Fruit fly (Drosophila melanogaster) whole organism, embryonic: Measurements from ENCODE around the gene CG43350.

Experiments
- Ada2b ChIP-seq: fragments of 200-800 bp; sonication (Bioruptor generic); IDR thresholded peaks from 2 replicates; pipeline ENCODE4 v1.3.6; 2022; ENCODE audit warnings: missing biosample characterization, missing genetic modification characterization
- Atf6 ChIP-seq: fragments of 200-800 bp; sonication (Bioruptor generic); IDR thresholded peaks from 2 replicates; pipeline ENCODE4 v1.3.6; 2022; ENCODE audit warnings: missing biosample characterization, missing genetic modification characterization
- CG10431 ChIP-seq: fragments of 200-800 bp; sonication (Bioruptor generic); optimal IDR thresholded peaks from 3 replicates; lab custom pipeline; 2018; ENCODE audit warnings: missing biosample characterization, mild to moderate bottlenecking, missing genetic modification characterization
- CG10565 ChIP-seq: fragments of 200-800 bp; sonication (Bioruptor generic); optimal IDR thresholded peaks from 3 replicates; lab custom pipeline; 2016; ENCODE audit warnings: missing biosample characterization, mild to moderate bottlenecking, missing genetic modification characterization
- CG10979 ChIP-seq: fragments of 200-800 bp; sonication (Bioruptor generic); optimal IDR thresholded peaks from 2 replicates; lab custom pipeline; 2018; ENCODE audit warnings: missing biosample characterization, mild to moderate bottlenecking, missing genetic modification characterization, moderate library complexity
- CG11456 ChIP-seq: fragments of 200-800 bp; sonication (Bioruptor generic); IDR thresholded peaks from 3 replicates; pipeline ENCODE4 v1.3.6; 2022; ENCODE audit warnings: missing biosample characterization, missing genetic modification characterization
- CG12219 ChIP-seq: fragments of 200-800 bp; sonication (Bioruptor generic); optimal IDR thresholded peaks from 3 replicates; lab custom pipeline; 2018; ENCODE audit warnings: missing biosample characterization, mild to moderate bottlenecking, missing genetic modification characterization
- CG13424 ChIP-seq: fragments of 200-800 bp; sonication (Bioruptor generic); optimal IDR thresholded peaks from 2 replicates; lab custom pipeline; 2019; ENCODE audit warnings: missing biosample characterization, mild to moderate bottlenecking, missing genetic modification characterization, moderate library complexity
- CG1529 ChIP-seq: fragments of 200-800 bp; sonication (Bioruptor generic); optimal IDR thresholded peaks from 3 replicates; lab custom pipeline; 2018; ENCODE audit warnings: missing biosample characterization, missing genetic modification characterization
- CG17385 ChIP-seq: fragments of 200-800 bp; sonication (Bioruptor generic); optimal IDR thresholded peaks from 3 replicates; lab custom pipeline; 2018; ENCODE audit warnings: missing biosample characterization, mild to moderate bottlenecking, missing genetic modification characterization
- CG17568 ChIP-seq: fragments of 200-800 bp; sonication (Bioruptor generic); optimal IDR thresholded peaks from 2 replicates; lab custom pipeline; 2018; ENCODE audit warnings: missing biosample characterization, mild to moderate bottlenecking, missing genetic modification characterization, moderate library complexity
- CG18262 ChIP-seq: fragments of 200-800 bp; optimal IDR thresholded peaks from 3 replicates; lab custom pipeline; 2019; ENCODE audit warnings: missing biosample characterization, mild to moderate bottlenecking, missing genetic modification characterization, moderate library complexity
- CG2875 ChIP-seq: fragments of 200-800 bp; sonication (Bioruptor generic); optimal IDR thresholded peaks from 2 replicates; lab custom pipeline; 2017; ENCODE audit warnings: missing biosample characterization, mild to moderate bottlenecking, missing genetic modification characterization, missing genetic modification reagents
- CG30020 ChIP-seq: fragments of 200-800 bp; optimal IDR thresholded peaks from 2 replicates; lab custom pipeline; 2019; ENCODE audit warnings: missing biosample characterization, mild to moderate bottlenecking, missing genetic modification characterization, moderate library complexity
- CG3407 ChIP-seq: fragments of 200-800 bp; sonication (Bioruptor generic); optimal IDR thresholded peaks from 2 replicates; lab custom pipeline; 2018; ENCODE audit warnings: missing biosample characterization, mild to moderate bottlenecking, missing genetic modification characterization
- CG7786 ChIP-seq: fragments of 200-800 bp; sonication (Bioruptor generic); optimal IDR thresholded peaks from 2 replicates; lab custom pipeline; 2016; ENCODE audit warnings: missing biosample characterization, missing genetic modification characterization
- D19B ChIP-seq: fragments of 200-800 bp; sonication (Bioruptor generic); optimal IDR thresholded peaks from 2 replicates; lab custom pipeline; 2017; ENCODE audit warnings: missing biosample characterization, mild to moderate bottlenecking, missing genetic modification characterization
- Dad ChIP-seq: fragments of 200-800 bp; sonication (Bioruptor generic); optimal IDR thresholded peaks from 3 replicates; lab custom pipeline; 2016; ENCODE audit warnings: missing biosample characterization, missing genetic modification characterization
- Ets97D ChIP-seq: fragments of 200-800 bp; sonication (Bioruptor generic); optimal IDR thresholded peaks from 3 replicates; lab custom pipeline; 2016; ENCODE audit warnings: missing biosample characterization, missing genetic modification characterization
- Jarid2 ChIP-seq: fragments of 200-800 bp; sonication (Bioruptor generic); optimal IDR thresholded peaks from 3 replicates; lab custom pipeline; 2017; ENCODE audit warnings: mild to moderate bottlenecking, missing biosample characterization, missing genetic modification reagents, missing genetic modification characterization
- NC2β ChIP-seq: fragments of 200-800 bp; sonication (Bioruptor generic); optimal IDR thresholded peaks from 2 replicates; lab custom pipeline; 2016; ENCODE audit warnings: missing biosample characterization, missing genetic modification characterization
- Nf-YA ChIP-seq: fragments of 200-800 bp; sonication (Bioruptor generic); IDR thresholded peaks from 2 replicates; pipeline ENCODE4 v1.3.6; 2022; ENCODE audit warnings: missing biosample characterization, missing genetic modification characterization
- Nf-YB ChIP-seq: fragments of 200-800 bp; sonication (Bioruptor generic); optimal IDR thresholded peaks from 3 replicates; lab custom pipeline; 2019; ENCODE audit warnings: missing biosample characterization, mild to moderate bottlenecking, missing genetic modification characterization, moderate library complexity
- Side ChIP-seq: fragments of 200-800 bp; sonication (Bioruptor generic); optimal IDR thresholded peaks from 2 replicates; lab custom pipeline; 2016; ENCODE audit warnings: missing biosample characterization, missing genetic modification characterization
- Six4 ChIP-seq: fragments of 200-800 bp; sonication (Bioruptor generic); optimal IDR thresholded peaks from 2 replicates; lab custom pipeline; 2016; ENCODE audit warnings: missing biosample characterization, missing genetic modification characterization
- Spps ChIP-seq: fragments of 200-800 bp; sonication (Bioruptor generic); optimal IDR thresholded peaks from 2 replicates; lab custom pipeline; 2018; ENCODE audit warnings: missing biosample characterization, mild to moderate bottlenecking, missing genetic modification characterization
- bab2 ChIP-seq: fragments of 200-800 bp; sonication (Bioruptor generic); optimal IDR thresholded peaks from 2 replicates; lab custom pipeline; 2016; ENCODE audit warnings: missing biosample characterization, missing genetic modification characterization
- br ChIP-seq: fragments of >200 bp; optimal IDR thresholded peaks from 2 replicates; lab custom pipeline; 2017
- ci ChIP-seq: fragments of 200-800 bp; sonication (Bioruptor generic); IDR thresholded peaks from 3 replicates; pipeline ENCODE4 v1.3.6; 2022; ENCODE audit warnings: missing biosample characterization, missing genetic modification characterization
- cwo ChIP-seq: fragments of 200-800 bp; sonication (Bioruptor generic); optimal IDR thresholded peaks from 3 replicates; lab custom pipeline; 2017; ENCODE audit warnings: missing biosample characterization, missing genetic modification characterization, mild to moderate bottlenecking, moderate library complexity, missing genetic modification reagents
- emc ChIP-seq: fragments of 200-800 bp; sonication (Bioruptor generic); optimal IDR thresholded peaks from 2 replicates; lab custom pipeline; 2016; ENCODE audit warnings: missing biosample characterization, missing genetic modification characterization
- esg ChIP-seq: fragments of 200-800 bp; sonication (Bioruptor generic); conservative IDR thresholded peaks from 2 replicates; pipeline ENCODE4 v1.3.6; 2022; ENCODE audit warnings: missing biosample characterization, missing genetic modification characterization
- ewg ChIP-seq: fragments of 200-800 bp; sonication (Bioruptor generic); optimal IDR thresholded peaks from 3 replicates; lab custom pipeline; 2017; ENCODE audit warnings: mild to moderate bottlenecking, missing biosample characterization, missing genetic modification reagents, missing genetic modification characterization
- fd3F ChIP-seq: fragments of 200-800 bp; sonication (Bioruptor generic); optimal IDR thresholded peaks from 2 replicates; lab custom pipeline; 2018; ENCODE audit warnings: missing biosample characterization, mild to moderate bottlenecking, missing genetic modification characterization, moderate library complexity
- fru ChIP-seq: fragments of >200 bp; optimal IDR thresholded peaks from 2 replicates; lab custom pipeline; 2017
- ftz-f1 ChIP-seq: fragments of 200-800 bp; sonication (Bioruptor generic); optimal IDR thresholded peaks from 2 replicates; lab custom pipeline; 2016; ENCODE audit warnings: missing biosample characterization, missing genetic modification characterization
- ham ChIP-seq: fragments of 200-800 bp; sonication (Bioruptor generic); IDR thresholded peaks from 2 replicates; pipeline ENCODE4 v1.3.6; 2022; ENCODE audit warnings: missing biosample characterization, missing genetic modification characterization
- insv ChIP-seq, 2 experiments: fragments of 200-800 bp; sonication (Bioruptor generic); optimal IDR thresholded peaks; 3 replicates each; lab custom pipeline; 2016 to 2018; ENCODE audit warnings: missing biosample characterization in 2 of 2, missing genetic modification characterization in 2 of 2
- klu ChIP-seq: fragments of 200-800 bp; sonication (Bioruptor generic); IDR thresholded peaks from 2 replicates; pipeline ENCODE4 v1.3.6; 2022; ENCODE audit warnings: missing biosample characterization, missing genetic modification characterization
- maf-S ChIP-seq: fragments of 200-800 bp; sonication (Bioruptor generic); optimal IDR thresholded peaks from 2 replicates; lab custom pipeline; 2016; ENCODE audit warnings: missing biosample characterization, missing genetic modification characterization
- mirr ChIP-seq: fragments of 200-800 bp; sonication (Bioruptor generic); optimal IDR thresholded peaks from 3 replicates; lab custom pipeline; 2018; ENCODE audit warnings: missing biosample characterization, mild to moderate bottlenecking, missing genetic modification characterization
- pb ChIP-seq: fragments of 200-800 bp; sonication (Bioruptor generic); optimal IDR thresholded peaks from 3 replicates; lab custom pipeline; 2016; ENCODE audit warnings: missing biosample characterization, missing genetic modification characterization
- peb ChIP-seq: fragments of 200-800 bp; sonication (Bioruptor generic); IDR thresholded peaks from 2 replicates; pipeline ENCODE4 v1.3.6; 2022; ENCODE audit warnings: missing biosample characterization, missing genetic modification characterization
- phol ChIP-seq: fragments of 200-800 bp; sonication (Bioruptor generic); optimal IDR thresholded peaks from 3 replicates; lab custom pipeline; 2018; ENCODE audit warnings: missing biosample characterization, mild to moderate bottlenecking, missing genetic modification characterization, moderate library complexity
- run ChIP-seq: fragments of 200-800 bp; sonication (Bioruptor generic); optimal IDR thresholded peaks from 3 replicates; lab custom pipeline; 2018; ENCODE audit warnings: missing biosample characterization, mild to moderate bottlenecking, missing genetic modification characterization
- tio ChIP-seq: fragments of 200-800 bp; sonication (Bioruptor generic); optimal IDR thresholded peaks from 2 replicates; lab custom pipeline; 2017; ENCODE audit warnings: missing biosample characterization, missing genetic modification characterization, inconsistent platforms
- tup ChIP-seq: fragments of 200-800 bp; sonication (Bioruptor generic); optimal IDR thresholded peaks from 2 replicates; lab custom pipeline; 2016; ENCODE audit warnings: missing biosample characterization, mild to moderate bottlenecking, missing genetic modification characterization, moderate library complexity
- wdn ChIP-seq: fragments of 200-800 bp; sonication (Bioruptor generic); IDR thresholded peaks from 2 replicates; pipeline ENCODE4 v1.3.6; 2022; ENCODE audit warnings: missing biosample characterization, missing genetic modification characterization
- zf30C ChIP-seq: fragments of 200-800 bp; sonication (Bioruptor generic); optimal IDR thresholded peaks from 3 replicates; lab custom pipeline; 2018; ENCODE audit warnings: missing biosample characterization, mild to moderate bottlenecking, missing genetic modification characterization

CG43350 gene

DNA sequence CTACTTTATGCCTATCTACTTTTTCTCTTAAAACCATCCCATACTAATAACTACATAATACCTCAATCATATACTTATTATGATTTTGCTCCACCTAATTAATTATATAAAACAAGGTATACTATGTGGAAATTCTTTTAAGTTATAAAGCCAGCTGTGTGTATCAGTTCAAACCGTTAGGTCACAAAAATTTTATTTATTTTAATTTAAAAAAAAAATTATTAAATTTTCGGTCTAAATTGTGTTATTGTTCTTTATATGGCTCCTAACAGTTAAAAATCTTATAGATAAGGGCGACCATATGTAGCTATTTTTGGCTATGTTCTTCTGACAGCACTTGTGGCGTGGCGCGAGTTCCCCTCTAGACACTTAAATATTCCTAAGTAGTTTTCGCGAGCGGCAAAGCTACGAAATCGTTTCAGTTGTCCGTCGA is 37.9 kb downstream of the CG43350 start, which contains the start of gene Aldh (continued):
- TF ChIP-seq CG17568 (GFP tag; lab: Kevin White, UChicago) (no peak), CG2875 (no peak), CG17385 (GFP tag; lab: Kevin White, UChicago) (peak; percentile 30)

DNA sequence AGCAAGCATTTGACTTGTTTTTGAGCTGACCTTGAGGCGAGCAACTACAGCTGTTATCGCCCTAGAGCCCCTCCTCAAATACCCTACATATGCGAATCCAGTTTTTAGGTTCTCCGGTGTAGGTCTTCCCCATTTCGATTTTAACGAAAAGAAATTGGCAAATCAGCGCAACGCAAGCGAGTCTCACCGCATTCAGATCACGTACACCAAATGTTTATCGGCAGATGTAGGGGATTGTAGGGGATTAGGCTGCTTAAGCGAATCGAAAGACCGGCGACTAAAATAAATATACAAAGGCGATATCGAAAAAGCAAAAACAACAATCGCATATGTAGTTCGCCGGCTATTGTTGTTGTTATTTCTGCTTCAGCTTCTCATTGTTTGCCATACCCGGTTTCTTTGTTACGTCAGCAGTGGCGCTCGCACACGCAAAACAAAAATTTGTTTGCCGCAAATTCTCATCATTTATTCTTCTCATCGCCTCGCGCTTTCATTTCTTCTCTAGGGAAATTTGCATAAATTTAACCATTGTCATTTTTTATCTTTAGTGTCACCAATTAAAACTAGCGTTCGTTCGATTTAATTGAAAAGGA is 38.8 kb downstream of the CG43350 start:
- no peak for TF ChIP-seq tio (GFP tag; lab: Kevin White, UChicago)
- TF ChIP-seq Spps (tag; lab: Kevin White, UChicago) = no peak
- TF ChIP-seq fd3F (GFP tag; lab: Kevin White, UChicago) = peak; percentile 66
- no peak for TF ChIP-seq CG3407 (GFP tag; lab: Kevin White, UChicago)
- TF ChIP-seq run (tag; lab: Kevin White, UChicago) = no peak
- TF ChIP-seq bab2 (GFP tag; lab: Kevin White, UChicago) = peak; percentile 61
- no peak for TF ChIP-seq br
- TF ChIP-seq esg (GFP tag; lab: Robert Waterston, UW) = peak; percentile 60; the same call in 1 of the 2 replicates
- peak; percentile 85 for TF ChIP-seq emc (GFP tag; lab: Kevin White, UChicago)
- peak; percentile 87 for TF ChIP-seq CG11456
- TF ChIP-seq Dad (GFP tag; lab: Kevin White, UChicago) = peak; percentile 42
- no peak for TF ChIP-seq CG10565 (GFP tag; lab: Kevin White, UChicago)
- TF ChIP-seq CG30020 (tag; lab: Kevin White, UChicago) = no peak
- TF ChIP-seq cwo = peak; percentile 69
- TF ChIP-seq CG7786 (GFP tag; lab: Kevin White, UChicago) = peak; percentile 86
- TF ChIP-seq maf-S (GFP tag; lab: Kevin White, UChicago) = peak; percentile 71
- no peak for TF ChIP-seq ham (GFP tag; lab: Robert Waterston, UW)
- TF ChIP-seq Atf6 = peak; percentile 84
- TF ChIP-seq ftz-f1 (GFP tag; lab: Kevin White, UChicago) = peak; percentile 51
- no peak for TF ChIP-seq ewg (GFP tag; lab: Kevin White, UChicago)
- peak; percentile 29 for TF ChIP-seq NC2β
- 0 out of 2 replicates have a peak, but pooled peaks have one; percentile 7 for TF ChIP-seq peb
- peak; percentile 34 for TF ChIP-seq tup (GFP tag; lab: Kevin White, UChicago)
- no peak for TF ChIP-seq CG10979 (tag; lab: Kevin White, UChicago)
- peak; percentile 69 for TF ChIP-seq wdn (GFP tag; lab: Robert Waterston, UW)
- TF ChIP-seq D19B (GFP tag; lab: Kevin White, UChicago) = peak; percentile 75
- peak; percentile 69 for TF ChIP-seq mirr
- TF ChIP-seq zf30C = no peak
- TF ChIP-seq fru (lab: Kevin White, UChicago) = no peak
- no peak for TF ChIP-seq CG10431 (GFP tag; lab: Kevin White, UChicago)
- no peak for TF ChIP-seq Nf-YA
- peak; percentile 67 for TF ChIP-seq Side (GFP tag; lab: Kevin White, UChicago)
- peak; percentile 51 for TF ChIP-seq phol (tag; lab: Kevin White, UChicago)
- TF ChIP-seq insv (GFP tag; optimal IDR thresholded peaks at IDR 0.05; lab: Kevin White, UChicago) = no peak
- no peak for TF ChIP-seq Nf-YB (GFP tag; lab: Kevin White, UChicago)
- TF ChIP-seq Ada2b = peak; percentile 75
- TF ChIP-seq CG18262 (tag; lab: Kevin White, UChicago) = peak; percentile 20
- TF ChIP-seq ci (GFP tag; lab: Robert Waterston, UW) = 0 out of 3 replicates have a peak, but pooled peaks have one; percentile 32
- no peak for TF ChIP-seq Jarid2 (GFP tag; lab: Kevin White, UChicago)
- TF ChIP-seq Six4 (GFP tag; lab: Kevin White, UChicago) = peak; percentile 18
- peak; percentile 44; the same call in 1 of the 2 replicates for TF ChIP-seq klu (GFP tag; lab: Robert Waterston, UW)
- TF ChIP-seq CG13424 (tag; lab: Kevin White, UChicago) = peak; percentile 9
- TF ChIP-seq CG1529 (GFP tag; lab: Kevin White, UChicago) = no peak
- TF ChIP-seq CG12219 (GFP tag; lab: Kevin White, UChicago) = peak; percentile 21
- peak; percentile 27 for TF ChIP-seq Ets97D (GFP tag; lab: Kevin White, UChicago)
- TF ChIP-seq pb (GFP tag; lab: Kevin White, UChicago) = peak; percentile 66
